Worm (Caenorhabditis elegans) whole organism, L3 larva: ENCODE data around the gene C29F5.1.

Experiments used
- ceh-16 ChIP-seq: sonication (generic microtip); optimal IDR thresholded peaks from 2 replicates; lab custom pipeline; 2017; ENCODE audit warnings: missing biosample characterization, missing genetic modification characterization
- ceh-28 ChIP-seq: fragments of 150-350 bp; optimal IDR thresholded peaks from 2 replicates; lab custom pipeline; 2014; ENCODE audit warnings: missing biosample characterization, missing genetic modification reagents, missing genetic modification characterization
- ceh-9 ChIP-seq: sonication (generic microtip); optimal IDR thresholded peaks from 2 replicates; lab custom pipeline; 2018; ENCODE audit warnings: missing biosample characterization, missing genetic modification characterization
- egl-27 ChIP-seq: sonication (generic microtip); optimal IDR thresholded peaks from 4 replicates; lab custom pipeline; 2017; ENCODE audit warnings: missing biosample characterization, missing genetic modification reagents, missing genetic modification characterization
- fos-1 ChIP-seq: fragments of 150-350 bp; optimal IDR thresholded peaks from 2 replicates; lab custom pipeline; 2014; ENCODE audit warnings: missing biosample characterization, missing genetic modification characterization
- nhr-77 ChIP-seq: fragments of 150-350 bp; optimal IDR thresholded peaks from 2 replicates; lab custom pipeline; 2014; ENCODE audit warnings: missing biosample characterization, missing genetic modification characterization
- unc-62 ChIP-seq: fragments of 150-350 bp; sonication (generic microtip); optimal IDR thresholded peaks from 4 replicates; lab custom pipeline; 2014; ENCODE audit warnings: missing biosample characterization, missing genetic modification reagents, missing genetic modification characterization

ce11 chrII:6348360-6348759 lies 45.0 kb downstream of the C29F5.1 start:
- TF ChIP-seq ceh-28 (tag; lab: Kevin White, UChicago), result peak; percentile 74
- TF ChIP-seq nhr-77, result peak; percentile 18
- TF ChIP-seq unc-62 (GFP tag; lab: Kevin White, UChicago), result peak; percentile 71
- TF ChIP-seq ceh-16 (tag; lab: Kevin White, UChicago), result no peak
- peak; percentile 50 for TF ChIP-seq egl-27 (tag; lab: Kevin White, UChicago)
- no peak for TF ChIP-seq ceh-9 (tag; lab: Kevin White, UChicago)
- no peak for TF ChIP-seq fos-1
